Fruit fly (Drosophila melanogaster) whole organism, pupa: ENCODE results near the gene fend.
"Not testable (repeated sequence)": the region's sequence is repeated elsewhere in the genome, so short reads cannot be mapped to it uniquely, and the experiment has no call there.

ENCODE experiments used
- CG10348 ChIP-seq: fragments of 200-800 bp; sonication (Bioruptor generic); IDR thresholded peaks from 2 replicates; pipeline ENCODE4 v1.3.6; 2022; ENCODE audit warnings: missing biosample characterization, missing genetic modification characterization
- CG12605 ChIP-seq: fragments of 200-800 bp; sonication (Bioruptor generic); IDR thresholded peaks from 2 replicates; pipeline ENCODE4 v1.3.6; 2022; ENCODE audit warnings: missing biosample characterization, missing genetic modification characterization
- CG13204 ChIP-seq: fragments of 200-800 bp; sonication (Bioruptor generic); optimal IDR thresholded peaks from 2 replicates; lab custom pipeline; 2018; ENCODE audit warnings: missing biosample characterization, mild to moderate bottlenecking, missing genetic modification characterization, moderate library complexity
- CG14655 ChIP-seq: fragments of 200-800 bp; sonication (Bioruptor generic); optimal IDR thresholded peaks from 3 replicates; lab custom pipeline; 2017; ENCODE audit warnings: mild to moderate bottlenecking, missing biosample characterization, missing genetic modification reagents, missing genetic modification characterization
- CG15710 ChIP-seq: fragments of 200-800 bp; sonication (Bioruptor generic); optimal IDR thresholded peaks from 2 replicates; lab custom pipeline; 2018; ENCODE audit warnings: missing biosample characterization, mild to moderate bottlenecking, missing genetic modification characterization, moderate library complexity
- CG17806 ChIP-seq: fragments of 200-800 bp; sonication (Bioruptor generic); optimal IDR thresholded peaks from 2 replicates; lab custom pipeline; 2018; ENCODE audit warnings: missing biosample characterization, mild to moderate bottlenecking, missing genetic modification characterization, moderate library complexity
- CG32121 ChIP-seq: fragments of 200-800 bp; sonication (Bioruptor generic); IDR thresholded peaks from 2 replicates; pipeline ENCODE4 v1.3.6; 2022; ENCODE audit warnings: missing biosample characterization, missing genetic modification characterization
- CG34367 ChIP-seq: fragments of 200-800 bp; sonication (Bioruptor generic); optimal IDR thresholded peaks from 2 replicates; lab custom pipeline; 2018; ENCODE audit warnings: missing biosample characterization, mild to moderate bottlenecking, missing genetic modification characterization
- CG4496 ChIP-seq: fragments of 200-800 bp; sonication (Bioruptor generic); IDR thresholded peaks from 3 replicates; pipeline ENCODE4 v1.3.6; 2022; ENCODE audit warnings: missing biosample characterization, missing genetic modification characterization
- CG8159 ChIP-seq: fragments of 200-800 bp; sonication (Bioruptor generic); optimal IDR thresholded peaks from 3 replicates; lab custom pipeline; 2018; ENCODE audit warnings: missing biosample characterization, mild to moderate bottlenecking, missing genetic modification characterization, moderate library complexity
- CG8301 ChIP-seq: fragments of 200-800 bp; sonication (Bioruptor generic); optimal IDR thresholded peaks from 2 replicates; lab custom pipeline; 2018; ENCODE audit warnings: missing biosample characterization, mild to moderate bottlenecking, missing genetic modification characterization
- CG9948 ChIP-seq: fragments of 200-800 bp; sonication (Bioruptor generic); optimal IDR thresholded peaks from 2 replicates; lab custom pipeline; 2018; ENCODE audit warnings: missing biosample characterization, mild to moderate bottlenecking, missing genetic modification characterization, moderate library complexity
- D1 ChIP-seq: fragments of 200-800 bp; sonication (Bioruptor generic); optimal IDR thresholded peaks from 2 replicates; lab custom pipeline; 2018; ENCODE audit warnings: missing biosample characterization, mild to moderate bottlenecking, missing genetic modification characterization, moderate library complexity
- EcR ChIP-seq: fragments of 200-800 bp; sonication (Bioruptor generic); optimal IDR thresholded peaks from 3 replicates; lab custom pipeline; 2019; ENCODE audit warnings: missing biosample characterization, missing genetic modification characterization, mild to moderate bottlenecking, moderate library complexity, missing genetic modification reagents
- Ets98B ChIP-seq: fragments of 200-800 bp; sonication (Bioruptor generic); IDR thresholded peaks from 2 replicates; pipeline ENCODE4 v1.3.6; 2022; ENCODE audit warnings: missing biosample characterization, missing genetic modification characterization
- Pif1A ChIP-seq: fragments of 200-800 bp; sonication (Bioruptor generic); optimal IDR thresholded peaks from 3 replicates; lab custom pipeline; 2016; ENCODE audit warnings: missing biosample characterization, missing genetic modification characterization
- Pif1B ChIP-seq: fragments of 200-800 bp; sonication (Bioruptor generic); optimal IDR thresholded peaks from 3 replicates; lab custom pipeline; 2016; ENCODE audit warnings: missing biosample characterization, missing genetic modification characterization
- Snoo ChIP-seq: fragments of 200-800 bp; sonication (Bioruptor generic); optimal IDR thresholded peaks from 3 replicates; lab custom pipeline; 2017; ENCODE audit warnings: missing biosample characterization, mild to moderate bottlenecking, missing genetic modification characterization, inconsistent platforms
- fd96Ca ChIP-seq: fragments of 200-800 bp; sonication (Bioruptor generic); IDR thresholded peaks from 3 replicates; pipeline ENCODE4 v1.3.6; 2022; ENCODE audit warnings: missing biosample characterization, missing genetic modification characterization
- gl ChIP-seq: fragments of 200-800 bp; sonication (Bioruptor generic); optimal IDR thresholded peaks from 2 replicates; lab custom pipeline; 2018; ENCODE audit warnings: missing biosample characterization, mild to moderate bottlenecking, missing genetic modification characterization
- rn ChIP-seq: fragments of 200-800 bp; sonication (Bioruptor generic); IDR thresholded peaks from 2 replicates; pipeline ENCODE4 v1.3.6; 2022; ENCODE audit warnings: missing biosample characterization, missing genetic modification characterization

fend gene

dm6 chrX:9090057-9090358 is 44.9 kb downstream of the fend start:
- TF ChIP-seq CG15710 (tag; lab: Kevin White, UChicago), result no peak
- TF ChIP-seq CG9948 (tag; lab: Kevin White, UChicago), result no peak
- TF ChIP-seq CG32121, result no peak
- TF ChIP-seq CG8301, result no peak
- TF ChIP-seq CG13204 (GFP tag; lab: Kevin White, UChicago), result no peak
- no peak for TF ChIP-seq D1
- no peak for TF ChIP-seq fd96Ca (GFP tag; lab: Robert Waterston, UW)
- no peak for TF ChIP-seq gl (tag; lab: Kevin White, UChicago)

dm6 chrX:9089254-9090056 is 45.4 kb downstream of the fend start, which contains the start of gene CCT2:
TSS of gene CCT2 (plus strand) at chrX:9089513.
- TF ChIP-seq gl (tag; lab: Kevin White, UChicago), result no peak
- TF ChIP-seq fd96Ca (GFP tag; lab: Robert Waterston, UW), result peak; percentile 10; the same call in 1 of the 3 replicates

dm6 chrX:9087920-9088417 is 46.9 kb downstream of the fend start, which contains the start of gene CG6999:
TSS of gene CG6999 (plus strand) at chrX:9088367.
- TF ChIP-seq CG8301; D1; CG12605 (GFP tag; lab: Robert Waterston, UW): not testable (repeated sequence)

dm6 chrX:9086702-9087179 is 48.2 kb downstream of the fend start, which contains the start of gene CG32706:
TSS of gene CG32706 (plus strand) at chrX:9087129.
- not testable (repeated sequence) for TF ChIP-seq CG8301; CG14655 (GFP tag; lab: Kevin White, UChicago); EcR (GFP tag; lab: Kevin White, UChicago)

dm6 chrX:9085726-9086125 is 49.2 kb downstream of the fend start, which contains the start of gene CG32708:
TSS of gene CG32708 (plus strand) at chrX:9085932.
- TF ChIP-seq Ets98B (GFP tag; lab: Robert Waterston, UW), result no peak
- TF ChIP-seq CG15710 (tag; lab: Kevin White, UChicago), result no peak
- TF ChIP-seq CG17806, result no peak
- TF ChIP-seq CG8159 (tag; lab: Kevin White, UChicago), result no peak
- TF ChIP-seq gl (tag; lab: Kevin White, UChicago), result no peak
- no peak for TF ChIP-seq CG13204 (GFP tag; lab: Kevin White, UChicago)
- no peak for TF ChIP-seq CG4496 (GFP tag; lab: Robert Waterston, UW)
- TF ChIP-seq Snoo, result no peak
- TF ChIP-seq CG34367 (tag; lab: Kevin White, UChicago), result no peak

dm6 chrX:9082600-9082999 is 52.3 kb downstream of the fend start, which contains the start of gene APC4:
TSS of gene APC4 (plus strand) at chrX:9082931.
- TF ChIP-seq fd96Ca (GFP tag; lab: Robert Waterston, UW) (no peak), CG9948 (tag; lab: Kevin White, UChicago) (peak; percentile 9), CG15710 (tag; lab: Kevin White, UChicago) (peak; percentile 2), CG10348 (GFP tag; lab: Robert Waterston, UW) (no peak), CG8159 (tag; lab: Kevin White, UChicago) (peak; percentile 33), CG8301 (peak; percentile 23), D1 (no peak)
- TF ChIP-seq, all 21 proteins: peak for 4

dm6 chrX:9080962-9081361 is 53.9 kb downstream of the fend start, which contains the start of the genes CG7246 and HP1b:
TSS of gene CG7246 (minus strand) at chrX:9081057.
TSS of gene HP1b (plus strand) at chrX:9081063.
- TF ChIP-seq CG9948 (tag; lab: Kevin White, UChicago), result peak; percentile 37
- TF ChIP-seq CG17806, result peak; percentile 67
- peak; percentile 76 for TF ChIP-seq fd96Ca (GFP tag; lab: Robert Waterston, UW)
- peak; percentile 18 for TF ChIP-seq CG34367 (tag; lab: Kevin White, UChicago)
- TF ChIP-seq Pif1A (GFP tag; lab: Kevin White, UChicago), result peak; percentile 65
- TF ChIP-seq CG4496 (GFP tag; lab: Robert Waterston, UW), result peak; percentile 79
- TF ChIP-seq EcR (GFP tag; lab: Kevin White, UChicago), result no peak
- peak; percentile 59 for TF ChIP-seq Pif1B (GFP tag; lab: Kevin White, UChicago)
- peak; percentile 62 for TF ChIP-seq CG15710 (tag; lab: Kevin White, UChicago)
- peak; percentile 52 for TF ChIP-seq CG8159 (tag; lab: Kevin White, UChicago)
- TF ChIP-seq Ets98B (GFP tag; lab: Robert Waterston, UW), result peak; percentile 81
- TF ChIP-seq D1, result no peak
- no peak for TF ChIP-seq CG10348 (GFP tag; lab: Robert Waterston, UW)
- peak; percentile 45 for TF ChIP-seq Snoo
- no peak for TF ChIP-seq CG14655 (GFP tag; lab: Kevin White, UChicago)
- peak; percentile 55; the same call in 1 of the 2 replicates for TF ChIP-seq CG32121
- TF ChIP-seq rn (GFP tag; lab: Robert Waterston, UW), result peak; percentile 38; the same call in 1 of the 2 replicates
- no peak for TF ChIP-seq gl (tag; lab: Kevin White, UChicago)
- TF ChIP-seq CG12605 (GFP tag; lab: Robert Waterston, UW), result 0 out of 2 replicates have a peak, but pooled peaks have one; percentile 15
- no peak for TF ChIP-seq CG13204 (GFP tag; lab: Kevin White, UChicago)
- peak; percentile 26 for TF ChIP-seq CG8301
